Worm (Caenorhabditis elegans) whole organism, late embryonic: Measurements from ENCODE around the gene Y22D7AL.4.
A peak's percentile ranks its signal among the peaks of the same experiment; 100 is the strongest.

Source experiments
- C08G9.2 ChIP-seq: sonication (generic microtip); optimal IDR thresholded peaks from 2 replicates; lab custom pipeline; 2016; ENCODE audit warnings: mild to moderate bottlenecking, missing genetic modification characterization, moderate library complexity, missing compliant biosample characterization
- C38D4.7 ChIP-seq: fragments of 200-800 bp; sonication (Bioruptor generic); optimal IDR thresholded peaks from 2 replicates; lab custom pipeline; 2018; ENCODE audit warnings: mild to moderate bottlenecking, missing genetic modification characterization, moderate library complexity, missing compliant biosample characterization
- F13H6.1 ChIP-seq: sonication (generic microtip); optimal IDR thresholded peaks from 2 replicates; lab custom pipeline; 2016; ENCODE audit warnings: missing genetic modification characterization, missing compliant biosample characterization
- ahr-1 ChIP-seq: sonication (generic microtip); optimal IDR thresholded peaks from 2 replicates; lab custom pipeline; 2016; ENCODE audit warnings: missing genetic modification characterization, missing compliant biosample characterization
- ceh-18 ChIP-seq: sonication (generic microtip); optimal IDR thresholded peaks from 2 replicates; lab custom pipeline; 2016; ENCODE audit warnings: missing genetic modification characterization, missing compliant biosample characterization
- ceh-19 ChIP-seq: fragments of 200-800 bp; sonication (Bioruptor generic); optimal IDR thresholded peaks from 2 replicates; lab custom pipeline; 2018; ENCODE audit warnings: mild to moderate bottlenecking, missing genetic modification characterization, missing compliant biosample characterization
- ceh-2 ChIP-seq: sonication (generic microtip); optimal IDR thresholded peaks from 2 replicates; lab custom pipeline; 2016; ENCODE audit warnings: missing genotype, missing genetic modification characterization, missing compliant biosample characterization
- ceh-30 ChIP-seq: fragments of 150-350 bp; optimal IDR thresholded peaks from 2 replicates; lab custom pipeline; 2014; ENCODE audit warnings: missing biosample characterization, missing genetic modification characterization
- ceh-31 ChIP-seq: sonication (generic microtip); optimal IDR thresholded peaks from 2 replicates; lab custom pipeline; 2016; ENCODE audit warnings: missing genetic modification characterization, missing compliant biosample characterization
- ceh-34 ChIP-seq: sonication (generic microtip); optimal IDR thresholded peaks from 2 replicates; lab custom pipeline; 2016; ENCODE audit warnings: mild to moderate bottlenecking, missing genetic modification characterization, missing compliant biosample characterization
- ceh-45 ChIP-seq: fragments of 200-800 bp; sonication (Bioruptor generic); IDR thresholded peaks from 2 replicates; pipeline ENCODE4 v1.3.6; 2022; ENCODE audit warnings: missing genetic modification reagents, missing genetic modification characterization, missing compliant biosample characterization
- ceh-48 ChIP-seq: sonication (generic microtip); optimal IDR thresholded peaks from 2 replicates; lab custom pipeline; 2016; ENCODE audit warnings: missing genetic modification characterization, inconsistent platforms, missing compliant biosample characterization
- ceh-6 ChIP-seq: fragments of 200-800 bp; sonication (Bioruptor generic); optimal IDR thresholded peaks from 2 replicates; lab custom pipeline; 2018; ENCODE audit warnings: mild to moderate bottlenecking, missing genetic modification characterization, missing compliant biosample characterization
- elt-2 ChIP-seq: sonication (generic microtip); optimal IDR thresholded peaks from 2 replicates; lab custom pipeline; 2016; ENCODE audit warnings: missing genetic modification reagents, missing genetic modification characterization, missing compliant biosample characterization
- eyg-1 ChIP-seq: sonication (generic microtip); optimal IDR thresholded peaks from 2 replicates; lab custom pipeline; 2016; ENCODE audit warnings: missing genotype, missing genetic modification characterization, missing compliant biosample characterization
- fax-1 ChIP-seq: sonication (generic microtip); optimal IDR thresholded peaks from 2 replicates; lab custom pipeline; 2016; ENCODE audit warnings: missing genotype, missing genetic modification characterization, missing compliant biosample characterization
- fkh-10 ChIP-seq: fragments of 150-350 bp; optimal IDR thresholded peaks from 2 replicates; lab custom pipeline; 2014; ENCODE audit warnings: missing biosample characterization, missing genetic modification reagents, missing genetic modification characterization
- fkh-6 ChIP-seq: sonication (generic microtip); optimal IDR thresholded peaks from 2 replicates; lab custom pipeline; 2016; ENCODE audit warnings: missing genetic modification characterization, missing compliant biosample characterization
- gmeb-2 ChIP-seq: sonication (generic microtip); optimal IDR thresholded peaks from 2 replicates; lab custom pipeline; 2016; ENCODE audit warnings: missing genetic modification characterization, inconsistent platforms, missing compliant biosample characterization
- hlh-13 ChIP-seq: fragments of 200-800 bp; sonication (Bioruptor generic); optimal IDR thresholded peaks from 2 replicates; lab custom pipeline; 2018; ENCODE audit warnings: mild to moderate bottlenecking, missing genetic modification characterization, missing compliant biosample characterization
- hlh-15 ChIP-seq: sonication (generic microtip); optimal IDR thresholded peaks from 2 replicates; lab custom pipeline; 2016; ENCODE audit warnings: missing genetic modification characterization, missing compliant biosample characterization
- hlh-30 ChIP-seq: sonication (generic microtip); optimal IDR thresholded peaks from 2 replicates; lab custom pipeline; 2017; ENCODE audit warnings: antibody characterized with exemption, missing genetic modification characterization, missing compliant biosample characterization; ENCODE audit not compliant: insufficient read depth
- hlh-8 ChIP-seq: sonication (generic microtip); optimal IDR thresholded peaks from 2 replicates; lab custom pipeline; 2016; ENCODE audit warnings: missing genotype, missing genetic modification characterization, missing compliant biosample characterization
- lim-6 ChIP-seq: sonication (generic microtip); optimal IDR thresholded peaks from 2 replicates; lab custom pipeline; 2016; ENCODE audit warnings: missing genetic modification characterization, missing compliant biosample characterization
- lin-11 ChIP-seq: fragments of 200-800 bp; sonication (Bioruptor generic); optimal IDR thresholded peaks from 2 replicates; lab custom pipeline; 2018; ENCODE audit warnings: mild to moderate bottlenecking, missing genetic modification characterization, missing compliant biosample characterization
- madf-2 ChIP-seq: sonication (generic microtip); optimal IDR thresholded peaks from 2 replicates; lab custom pipeline; 2017; ENCODE audit warnings: missing genetic modification characterization, missing compliant biosample characterization
- mec-3 ChIP-seq: sonication (generic microtip); optimal IDR thresholded peaks from 2 replicates; lab custom pipeline; 2016; ENCODE audit warnings: borderline replicate concordance, missing genetic modification characterization, missing compliant biosample characterization
- nfya-1 ChIP-seq: sonication (generic microtip); optimal IDR thresholded peaks from 2 replicates; lab custom pipeline; 2017; ENCODE audit warnings: missing genetic modification characterization, mild to moderate bottlenecking, missing compliant biosample characterization, antibody characterized with exemption, moderate library complexity
- nhr-232 ChIP-seq: sonication (generic microtip); optimal IDR thresholded peaks from 2 replicates; lab custom pipeline; 2016; ENCODE audit warnings: missing genetic modification characterization, missing compliant biosample characterization
- npax-4 ChIP-seq: sonication (generic microtip); optimal IDR thresholded peaks from 2 replicates; lab custom pipeline; 2016; ENCODE audit warnings: missing genetic modification characterization, missing compliant biosample characterization
- odd-2 ChIP-seq: sonication (generic microtip); optimal IDR thresholded peaks from 2 replicates; lab custom pipeline; 2017; ENCODE audit warnings: antibody characterized with exemption, mild to moderate bottlenecking, missing genetic modification characterization, missing compliant biosample characterization
- pax-1 ChIP-seq: fragments of 150-350 bp; optimal IDR thresholded peaks from 2 replicates; lab custom pipeline; 2014; ENCODE audit warnings: missing biosample characterization, missing genetic modification characterization
- rnt-1 ChIP-seq: sonication (generic microtip); optimal IDR thresholded peaks from 2 replicates; lab custom pipeline; 2016; ENCODE audit warnings: missing genetic modification characterization, missing compliant biosample characterization
- sdc-2 ChIP-seq: sonication (generic microtip); optimal IDR thresholded peaks from 2 replicates; lab custom pipeline; 2016; ENCODE audit warnings: missing genotype, missing genetic modification characterization, missing compliant biosample characterization
- sox-2 ChIP-seq: fragments of 200-800 bp; sonication (Bioruptor generic); IDR thresholded peaks from 2 replicates; pipeline ENCODE4 v1.3.6; 2022; ENCODE audit warnings: missing genetic modification reagents, missing genetic modification characterization, missing compliant biosample characterization
- sox-4 ChIP-seq: sonication (generic microtip); optimal IDR thresholded peaks from 2 replicates; lab custom pipeline; 2017; ENCODE audit warnings: mild to moderate bottlenecking, missing genetic modification characterization, inconsistent platforms, missing compliant biosample characterization
- syd-9 ChIP-seq: sonication (generic microtip); optimal IDR thresholded peaks from 2 replicates; lab custom pipeline; 2016; ENCODE audit warnings: mild to moderate bottlenecking, missing genetic modification characterization, moderate library complexity, missing compliant biosample characterization
- tbx-2 ChIP-seq: sonication (generic microtip); optimal IDR thresholded peaks from 2 replicates; lab custom pipeline; 2016; ENCODE audit warnings: missing genetic modification characterization, missing compliant biosample characterization
- tbx-7 ChIP-seq: sonication (generic microtip); optimal IDR thresholded peaks from 2 replicates; lab custom pipeline; 2016; ENCODE audit warnings: missing genotype, missing genetic modification characterization, missing compliant biosample characterization
- ttx-3 ChIP-seq: sonication (generic microtip); optimal IDR thresholded peaks from 2 replicates; lab custom pipeline; 2016; ENCODE audit warnings: missing genetic modification reagents, missing genetic modification characterization, missing compliant biosample characterization
- unc-42 ChIP-seq: sonication (generic microtip); optimal IDR thresholded peaks from 2 replicates; lab custom pipeline; 2016; ENCODE audit warnings: missing genotype, missing genetic modification characterization, missing compliant biosample characterization
- unc-55 ChIP-seq: sonication (generic microtip); optimal IDR thresholded peaks from 2 replicates; lab custom pipeline; 2017; ENCODE audit warnings: missing biosample characterization, missing genetic modification reagents, missing genetic modification characterization
- zip-5 ChIP-seq: sonication (generic microtip); optimal IDR thresholded peaks from 2 replicates; lab custom pipeline; 2016; ENCODE audit warnings: missing genetic modification characterization, missing compliant biosample characterization
- ztf-16 ChIP-seq: sonication (generic microtip); optimal IDR thresholded peaks from 2 replicates; lab custom pipeline; 2017; ENCODE audit warnings: missing genetic modification characterization, missing compliant biosample characterization

The Y22D7AL.4 gene

DNA sequence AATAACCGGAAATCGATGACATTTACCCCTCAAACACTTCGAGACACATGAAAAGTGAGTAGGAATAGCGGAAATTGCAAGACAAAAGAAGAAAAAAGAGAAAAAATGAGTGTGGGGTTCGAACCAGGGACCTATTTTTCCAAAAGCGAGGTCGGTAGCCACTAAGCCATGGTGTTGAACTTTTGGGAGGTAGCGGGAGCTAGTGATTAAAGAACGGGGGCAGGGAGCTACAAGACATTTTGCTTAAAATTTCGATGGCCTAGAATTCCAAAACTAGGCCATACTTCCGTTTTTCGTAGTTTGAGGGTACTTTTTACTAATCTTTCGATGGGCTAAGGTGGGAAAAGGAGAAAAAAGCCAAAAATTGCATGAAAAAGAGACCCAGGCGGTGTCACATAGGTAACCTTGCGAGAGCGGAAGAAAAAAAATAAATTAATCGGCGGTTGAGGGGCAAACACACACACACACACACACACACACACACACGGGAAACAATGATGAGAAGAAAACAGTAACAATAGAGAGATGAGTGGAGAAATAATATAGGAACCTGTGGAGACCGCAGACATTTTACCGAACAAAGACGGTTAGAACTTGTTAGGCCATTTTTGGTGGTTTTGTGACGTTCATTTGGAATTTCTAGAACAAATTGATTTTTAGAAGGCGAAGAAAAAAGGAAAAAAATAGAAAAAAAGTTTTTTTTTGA, 24.8 kb upstream of the Y22D7AL.4 start (continued):
- peak; percentile 25 for TF ChIP-seq ttx-3
- peak; percentile 21 for TF ChIP-seq fax-1 (tag; lab: Kevin White, UChicago)
- peak; percentile 62 for TF ChIP-seq ceh-18 (tag; lab: Kevin White, UChicago)
- peak; percentile 50 for TF ChIP-seq ceh-30 (tag; lab: Kevin White, UChicago)
- peak; percentile 52 for TF ChIP-seq C38D4.7 (GFP tag; lab: Kevin White, UChicago)
- TF ChIP-seq eyg-1 (tag; lab: Kevin White, UChicago) = no peak
- peak; percentile 77 for TF ChIP-seq nhr-232 (tag; lab: Kevin White, UChicago)
- peak; percentile 74 for TF ChIP-seq sox-4 (tag; lab: Kevin White, UChicago)
- peak; percentile 62 for TF ChIP-seq syd-9 (tag; lab: Kevin White, UChicago)
- TF ChIP-seq ceh-19 (GFP tag; lab: Kevin White, UChicago) = peak; percentile 66
- peak; percentile 43 for TF ChIP-seq odd-2
- peak; percentile 52 for TF ChIP-seq elt-2 (tag; lab: Kevin White, UChicago)
- TF ChIP-seq nfya-1 (tag; lab: Kevin White, UChicago) = no peak
- peak; percentile 71 for TF ChIP-seq ceh-6
- no peak for TF ChIP-seq tbx-7 (tag; lab: Kevin White, UChicago)
- no peak for TF ChIP-seq unc-42 (tag; lab: Kevin White, UChicago)
- TF ChIP-seq hlh-13 = peak; percentile 46
- TF ChIP-seq rnt-1 (tag; lab: Kevin White, UChicago) = peak; percentile 29
- peak; percentile 74 for TF ChIP-seq mec-3
- peak; percentile 57 for TF ChIP-seq sdc-2
- TF ChIP-seq lin-11 (tag; lab: Kevin White, UChicago) = peak; percentile 68
- peak; percentile 54 for TF ChIP-seq C08G9.2 (tag; lab: Kevin White, UChicago)
- no peak for TF ChIP-seq unc-55 (GFP tag; lab: Kevin White, UChicago)
- peak; percentile 21 for TF ChIP-seq lim-6
- TF ChIP-seq hlh-30 (tag; lab: Kevin White, UChicago) = no peak
- TF ChIP-seq F13H6.1 (tag; lab: Kevin White, UChicago) = no peak
- TF ChIP-seq madf-2 (tag; lab: Kevin White, UChicago) = peak; percentile 26
- TF ChIP-seq ceh-31 (tag; lab: Kevin White, UChicago) = peak; percentile 47
- TF ChIP-seq tbx-2 (tag; lab: Kevin White, UChicago) = peak; percentile 19
- TF ChIP-seq ceh-48 (tag; lab: Kevin White, UChicago) = peak; percentile 44
- TF ChIP-seq ahr-1 = no peak
- TF ChIP-seq fkh-10 (GFP tag; lab: Kevin White, UChicago) = no peak
- TF ChIP-seq sox-2 (GFP tag; lab: Robert Waterston, UW) = no peak
- TF ChIP-seq npax-4 = peak; percentile 50
- TF ChIP-seq ceh-45 (GFP tag; lab: Robert Waterston, UW) = no peak
- no peak for TF ChIP-seq pax-1 (tag; lab: Kevin White, UChicago)
- peak; percentile 26 for TF ChIP-seq ztf-16 (tag; lab: Kevin White, UChicago)

DNA sequence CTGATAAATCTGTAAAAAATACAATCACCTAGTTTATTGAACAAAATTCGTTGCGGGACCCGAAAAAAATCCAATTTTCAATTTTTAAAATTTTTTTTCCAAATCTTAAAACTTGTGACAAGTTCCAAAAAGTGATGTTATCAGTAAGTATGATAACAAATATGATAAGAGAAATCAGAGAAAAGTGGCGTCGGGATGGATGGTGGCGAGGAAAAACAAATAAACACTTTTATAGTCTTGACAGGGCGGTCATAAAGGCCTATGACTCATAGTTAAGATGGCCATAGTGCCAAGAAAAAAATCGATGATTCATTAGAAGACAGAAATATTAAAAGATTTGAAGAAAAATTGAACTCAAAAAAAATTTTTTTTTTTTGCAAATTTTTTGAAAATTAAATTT, 23.8 kb upstream of the Y22D7AL.4 start:
- TF ChIP-seq ceh-6 (no peak), ceh-34 (tag; lab: Kevin White, UChicago) (no peak), ceh-31 (tag; lab: Kevin White, UChicago) (no peak), elt-2 (tag; lab: Kevin White, UChicago) (peak; percentile 85), hlh-8 (tag; lab: Kevin White, UChicago) (no peak)

DNA sequence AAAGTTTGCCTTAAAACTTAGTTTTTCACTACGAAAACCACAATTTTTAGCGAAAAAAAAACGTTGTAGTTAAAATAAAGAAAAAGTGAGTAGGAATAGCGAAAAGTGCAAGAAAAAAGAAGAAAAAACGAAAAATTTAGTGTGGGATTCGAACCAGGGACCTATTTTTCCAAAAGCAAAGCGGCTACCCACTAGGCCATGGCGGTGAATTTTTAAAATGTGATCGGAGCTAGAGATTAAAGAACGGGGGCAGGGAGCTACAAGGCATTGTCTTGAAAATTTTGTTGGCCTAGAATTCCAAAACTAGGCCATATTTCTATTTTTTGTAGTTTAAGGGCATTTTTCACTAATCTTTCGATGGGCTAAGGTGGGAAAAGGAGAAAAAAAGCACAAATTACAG, 22.7 kb upstream of the Y22D7AL.4 start:
- TF ChIP-seq gmeb-2 (tag; lab: Kevin White, UChicago) = no peak
- TF ChIP-seq zip-5 = no peak
- TF ChIP-seq F13H6.1 (tag; lab: Kevin White, UChicago) = no peak
- no peak for TF ChIP-seq hlh-13
- TF ChIP-seq unc-42 (tag; lab: Kevin White, UChicago) = no peak
- TF ChIP-seq fkh-6 (tag; lab: Kevin White, UChicago) = no peak
- no peak for TF ChIP-seq hlh-15
- TF ChIP-seq ceh-2 (tag; lab: Kevin White, UChicago) = no peak
- TF ChIP-seq hlh-30 (tag; lab: Kevin White, UChicago) = no peak
